Worm (Caenorhabditis elegans) whole organism, dauer: ENCODE measurements around the gene srw-56.
"Not testable (repeated sequence)": the region's sequence is repeated elsewhere in the genome, so short reads cannot be mapped to it uniquely, and the experiment has no call there.

Experiments
- unc-62 ChIP-seq: sonication (generic microtip); optimal IDR thresholded peaks from 2 replicates; lab custom pipeline; 2017; ENCODE audit warnings: missing biosample characterization, missing genetic modification reagents, missing genetic modification characterization

The srw-56 gene

ce11 chrV:15959456-15959855 is 6.8 kb upstream of the srw-56 start:
- no peak for TF ChIP-seq unc-62 (GFP tag; lab: Kevin White, UChicago)

- no peak for TF ChIP-seq unc-62 (GFP tag; lab: Kevin White, UChicago)
Measured at ce11 chrV:15957098-15957497, 4.4 kb upstream of the srw-56 start, which contains the start of gene F36G9.3. Gene F36G9.3, plus strand, starts transcription at chrV:15957398.

- no peak for TF ChIP-seq unc-62 (GFP tag; lab: Kevin White, UChicago)
Measured at ce11 chrV:15955497-15955896, 2.8 kb upstream of the srw-56 start, which contains the start of gene srh-186. Gene srh-186, plus strand, starts transcription at chrV:15955797.

- no peak for TF ChIP-seq unc-62 (GFP tag; lab: Kevin White, UChicago)
Measured at ce11 chrV:15954932-15955331, 2.3 kb upstream of the srw-56 start, which contains the start of gene srw-57. Gene srw-57, minus strand, starts transcription at chrV:15955032.

- no peak for TF ChIP-seq unc-62 (GFP tag; lab: Kevin White, UChicago)
Measured at ce11 chrV:15950903-15951302, 1.8 kb downstream of the srw-56 start, which contains the start of gene srw-59. Gene srw-59, minus strand, starts transcription at chrV:15951003.

- TF ChIP-seq unc-62 (GFP tag; lab: Kevin White, UChicago) = no peak
Measured at ce11 chrV:15943125-15943524, 9.5 kb downstream of the srw-56 start, which contains the start of gene srw-53. Gene srw-53, plus strand, starts transcription at chrV:15943425.

ce11 chrV:15940254-15940653 is 12.4 kb downstream of the srw-56 start, which contains the start of gene srw-55:
Gene srw-55, minus strand, starts transcription at chrV:15940354.
- TF ChIP-seq unc-62 (GFP tag; lab: Kevin White, UChicago) = no peak

ce11 chrV:15932390-15932789 is 20.3 kb downstream of the srw-56 start, which contains the start of gene srw-26:
Gene srw-26, minus strand, starts transcription at chrV:15932490.
- TF ChIP-seq unc-62 (GFP tag; lab: Kevin White, UChicago) = no peak

- TF ChIP-seq unc-62 (GFP tag; lab: Kevin White, UChicago) = not testable (repeated sequence)
Measured at ce11 chrV:15929882-15930281, 22.8 kb downstream of the srw-56 start, which contains the start of gene srbc-77. Gene srbc-77, plus strand, starts transcription at chrV:15930182.

ce11 chrV:15928325-15928724 is 24.3 kb downstream of the srw-56 start, which contains the start of gene pzf-1:
Gene pzf-1, minus strand, starts transcription at chrV:15928425.
- no peak for TF ChIP-seq unc-62 (GFP tag; lab: Kevin White, UChicago)

- no peak for TF ChIP-seq unc-62 (GFP tag; lab: Kevin White, UChicago)
Measured at ce11 chrV:15924307-15924706, 28.4 kb downstream of the srw-56 start, which contains the start of gene nhr-108. Gene nhr-108, minus strand, starts transcription at chrV:15924472.

- TF ChIP-seq unc-62 (GFP tag; lab: Kevin White, UChicago) = no peak
Measured at ce11 chrV:15922979-15923378, 29.7 kb downstream of the srw-56 start, which contains the start of gene F35E8.13. Gene F35E8.13, plus strand, starts transcription at chrV:15923279.

- no peak for TF ChIP-seq unc-62 (GFP tag; lab: Kevin White, UChicago)
Measured at ce11 chrV:15921102-15921501, 31.6 kb downstream of the srw-56 start, which contains the start of gene cdr-1. Gene cdr-1, plus strand, starts transcription at chrV:15921309.

ce11 chrV:15920273-15920672 is 32.4 kb downstream of the srw-56 start, which contains the start of gene F35E8.10:
Gene F35E8.10, minus strand, starts transcription at chrV:15920373.
- no peak for TF ChIP-seq unc-62 (GFP tag; lab: Kevin White, UChicago)

ce11 chrV:15917458-15917857 is 35.2 kb downstream of the srw-56 start, which contains the start of gene F35E8.9:
Gene F35E8.9, minus strand, starts transcription at chrV:15917558.
- no peak for TF ChIP-seq unc-62 (GFP tag; lab: Kevin White, UChicago)

- TF ChIP-seq unc-62 (GFP tag; lab: Kevin White, UChicago) = no peak
Measured at ce11 chrV:15915919-15916318, 36.7 kb downstream of the srw-56 start, which contains the start of gene gst-38. Gene gst-38, minus strand, starts transcription at chrV:15916070.

- no peak for TF ChIP-seq unc-62 (GFP tag; lab: Kevin White, UChicago)
Measured at ce11 chrV:15915307-15915706, 37.4 kb downstream of the srw-56 start.
